Fruit fly (Drosophila melanogaster) whole organism, pupa: ENCODE measurements around the gene CG12971.

Experiments
- CG32121 ChIP-seq: fragments of 200-800 bp; sonication (Bioruptor generic); IDR thresholded peaks from 2 replicates; pipeline ENCODE4 v1.3.6; 2022; ENCODE audit warnings: missing biosample characterization, missing genetic modification characterization
- CG4496 ChIP-seq: fragments of 200-800 bp; sonication (Bioruptor generic); IDR thresholded peaks from 3 replicates; pipeline ENCODE4 v1.3.6; 2022; ENCODE audit warnings: missing biosample characterization, missing genetic modification characterization
- gl ChIP-seq: fragments of 200-800 bp; sonication (Bioruptor generic); optimal IDR thresholded peaks from 2 replicates; lab custom pipeline; 2018; ENCODE audit warnings: missing biosample characterization, mild to moderate bottlenecking, missing genetic modification characterization
- rn ChIP-seq: fragments of 200-800 bp; sonication (Bioruptor generic); IDR thresholded peaks from 2 replicates; pipeline ENCODE4 v1.3.6; 2022; ENCODE audit warnings: missing biosample characterization, missing genetic modification characterization

dm6 chr3L:21400206-21400605, 43.9 kb upstream of the CG12971 start:
- TF ChIP-seq gl (no peak), CG4496 (GFP tag; lab: Robert Waterston, UW) (no peak), CG32121 (GFP tag; lab: Robert Waterston, UW) (no peak), rn (no peak)
